Worm (Caenorhabditis elegans): Measurements from ENCODE around the gene unc-52.

- TF ChIP-seq ama-1 (optimal IDR thresholded peaks at IDR 0.05) (no peak), pat-9 (tag; optimal IDR thresholded peaks at IDR 0.05) (no peak), sox-2 (GFP tag; IDR thresholded peaks at IDR 0.05) (no peak), hlh-8 (tag; optimal IDR thresholded peaks at IDR 0.05) (no peak), ceh-31 (tag; optimal IDR thresholded peaks at IDR 0.05) (no peak), Y22D7AL.16 (tag; optimal IDR thresholded peaks at IDR 0.05) (no peak), dmd-4 (tag; optimal IDR thresholded peaks at IDR 0.05; ENCODE audit: borderline replicate concordance) (no peak), pha-4 (tag; optimal IDR thresholded peaks at IDR 0.05) (no peak), hlh-6 (tag; optimal IDR thresholded peaks at IDR 0.05) (no peak), pag-3 (tag; optimal IDR thresholded peaks at IDR 0.05; ENCODE audit: borderline replicate concordance) (no peak)
Observed at ce11 chrII:14620730-14621129, 63.5 kb downstream of the unc-52 start.
